Fruit fly (Drosophila melanogaster): ENCODE measurements around the gene CG45307.
A peak's percentile ranks its signal among the peaks of the same experiment; 100 is the strongest.

dm6 chr2L:8740757-8741278, 11.1 kb downstream of the CG45307 start:
- TF ChIP-seq fd59A (GFP tag; optimal IDR thresholded peaks at IDR 0.05) (no peak), Eip78C (GFP tag) (peak; percentile 27), CG11762 (GFP tag; optimal IDR thresholded peaks at IDR 0.05; ENCODE audit: insufficient read depth) (no peak), CG32006 (GFP tag; optimal IDR thresholded peaks at IDR 0.05) (no peak), CG6163 (GFP tag; IDR thresholded peaks at IDR 0.05) (no peak), cyc (GFP tag; optimal IDR thresholded peaks at IDR 0.05) (no peak), salr (GFP tag; optimal IDR thresholded peaks at IDR 0.05) (no peak), dac (GFP tag; optimal IDR thresholded peaks at IDR 0.05) (no peak), Smox (GFP tag; optimal IDR thresholded peaks at IDR 0.05) (no peak)
